Fruit fly (Drosophila melanogaster) whole organism, embryonic: ENCODE measurements around the gene CG31278.

Experiments
- ATbp ChIP-seq: fragments of 200-800 bp; sonication (Bioruptor generic); optimal IDR thresholded peaks from 2 replicates; lab custom pipeline; 2017; ENCODE audit warnings: missing biosample characterization, mild to moderate bottlenecking, missing genetic modification characterization, missing genetic modification reagents
- Antp ChIP-seq: fragments of 200-800 bp; sonication (Bioruptor generic); optimal IDR thresholded peaks from 3 replicates; lab custom pipeline; 2016; ENCODE audit warnings: missing biosample characterization, missing genetic modification characterization
- CG10654 ChIP-seq: fragments of 200-800 bp; sonication (Bioruptor generic); optimal IDR thresholded peaks from 2 replicates; lab custom pipeline; 2016; ENCODE audit warnings: missing biosample characterization, missing genetic modification characterization
- CG14860 ChIP-seq: fragments of 200-800 bp; sonication (Bioruptor generic); IDR thresholded peaks from 3 replicates; pipeline ENCODE4 v1.3.6; 2022; ENCODE audit warnings: missing biosample characterization, missing genetic modification characterization; ENCODE audit not compliant: partially characterized antibody
- CG17359 ChIP-seq: fragments of 200-800 bp; sonication (Bioruptor generic); optimal IDR thresholded peaks from 3 replicates; lab custom pipeline; 2018; ENCODE audit warnings: missing biosample characterization, mild to moderate bottlenecking, missing genetic modification characterization, moderate library complexity
- CG17568 ChIP-seq: fragments of 200-800 bp; sonication (Bioruptor generic); optimal IDR thresholded peaks from 2 replicates; lab custom pipeline; 2018; ENCODE audit warnings: missing biosample characterization, mild to moderate bottlenecking, missing genetic modification characterization, moderate library complexity
- CG18011 ChIP-seq: fragments of 200-800 bp; sonication (Bioruptor generic); optimal IDR thresholded peaks from 2 replicates; lab custom pipeline; 2017; ENCODE audit warnings: missing biosample characterization, missing genetic modification characterization, mild to moderate bottlenecking, moderate library complexity, missing genotype
- CG2129 ChIP-seq: fragments of 200-800 bp; sonication (Bioruptor generic); IDR thresholded peaks from 2 replicates; pipeline ENCODE4 v1.3.6; 2022; ENCODE audit warnings: missing biosample characterization, missing genetic modification characterization; ENCODE audit not compliant: partially characterized antibody
- CG2712 ChIP-seq: fragments of 200-800 bp; optimal IDR thresholded peaks from 3 replicates; lab custom pipeline; 2019; ENCODE audit warnings: missing biosample characterization, mild to moderate bottlenecking, missing genetic modification characterization, moderate library complexity
- CG42726 ChIP-seq: fragments of 200-800 bp; sonication (Bioruptor generic); IDR thresholded peaks from 2 replicates; pipeline ENCODE4 v1.3.6; 2022; ENCODE audit warnings: missing biosample characterization, missing genetic modification characterization; ENCODE audit not compliant: partially characterized antibody
- CG4360 ChIP-seq: fragments of 200-800 bp; sonication (Bioruptor generic); IDR thresholded peaks from 2 replicates; pipeline ENCODE4 v1.3.6; 2022; ENCODE audit warnings: missing biosample characterization, missing genetic modification characterization
- CG4617 ChIP-seq: fragments of 200-800 bp; sonication (Bioruptor generic); optimal IDR thresholded peaks from 3 replicates; lab custom pipeline; 2016; ENCODE audit warnings: missing biosample characterization, missing genetic modification characterization, borderline replicate concordance
- CG5245 ChIP-seq: fragments of 200-800 bp; sonication (Bioruptor generic); optimal IDR thresholded peaks from 3 replicates; lab custom pipeline; 2016; ENCODE audit warnings: missing biosample characterization, missing genetic modification characterization
- CG6272 ChIP-seq: fragments of 200-800 bp; sonication (Bioruptor generic); IDR thresholded peaks from 2 replicates; pipeline ENCODE4 v1.3.6; 2022; ENCODE audit warnings: missing biosample characterization, missing genetic modification characterization
- CG6683 ChIP-seq: fragments of 200-800 bp; sonication (Bioruptor generic); optimal IDR thresholded peaks from 2 replicates; lab custom pipeline; 2017; ENCODE audit warnings: missing biosample characterization, mild to moderate bottlenecking, missing genetic modification characterization, missing genetic modification reagents
- CG6791 ChIP-seq: fragments of 200-800 bp; sonication (Bioruptor generic); IDR thresholded peaks from 3 replicates; pipeline ENCODE4 v1.3.6; 2022; ENCODE audit warnings: missing biosample characterization, missing genetic modification characterization; ENCODE audit not compliant: partially characterized antibody
- CG7786 ChIP-seq: fragments of 200-800 bp; sonication (Bioruptor generic); optimal IDR thresholded peaks from 2 replicates; lab custom pipeline; 2016; ENCODE audit warnings: missing biosample characterization, missing genetic modification characterization
- CG7928 ChIP-seq: fragments of 200-800 bp; sonication (Bioruptor generic); optimal IDR thresholded peaks from 2 replicates; lab custom pipeline; 2017; ENCODE audit warnings: missing biosample characterization, mild to moderate bottlenecking, missing genetic modification characterization
- CG8089 ChIP-seq: fragments of 200-800 bp; sonication (Bioruptor generic); optimal IDR thresholded peaks from 3 replicates; lab custom pipeline; 2016; ENCODE audit warnings: missing biosample characterization, missing genetic modification characterization
- D19A ChIP-seq: fragments of 200-800 bp; optimal IDR thresholded peaks from 3 replicates; lab custom pipeline; 2019; ENCODE audit warnings: missing biosample characterization, mild to moderate bottlenecking, missing genetic modification characterization, moderate library complexity
- Dref ChIP-seq: fragments of 200-800 bp; sonication (Bioruptor generic); IDR thresholded peaks from 2 replicates; pipeline ENCODE4 v1.3.6; 2022; ENCODE audit warnings: missing biosample characterization, missing genetic modification characterization
- Ets65A ChIP-seq: fragments of 200-800 bp; sonication (Bioruptor generic); peaks from one replicate; lab custom pipeline; 2016; ENCODE audit warnings: missing biosample characterization, missing genetic modification characterization
- HLH54F ChIP-seq: fragments of 200-800 bp; sonication (Bioruptor generic); optimal IDR thresholded peaks from 3 replicates; lab custom pipeline; 2016; ENCODE audit warnings: missing biosample characterization, missing genetic modification characterization
- Hsf ChIP-seq: fragments of 200-800 bp; sonication (Bioruptor generic); optimal IDR thresholded peaks from 3 replicates; lab custom pipeline; 2016; ENCODE audit warnings: missing biosample characterization, missing genetic modification characterization
- Lim3 ChIP-seq: fragments of 200-800 bp; sonication (Bioruptor generic); IDR thresholded peaks from 2 replicates; pipeline ENCODE4 v1.3.6; 2022; ENCODE audit warnings: missing biosample characterization, missing genetic modification characterization
- NK7.1 ChIP-seq: fragments of 200-800 bp; sonication (Bioruptor generic); optimal IDR thresholded peaks from 3 replicates; lab custom pipeline; 2016; ENCODE audit warnings: missing biosample characterization, missing genetic modification characterization
- NfI ChIP-seq: fragments of 200-800 bp; sonication (Bioruptor generic); optimal IDR thresholded peaks from 3 replicates; lab custom pipeline; 2018; ENCODE audit warnings: missing biosample characterization, mild to moderate bottlenecking, missing genetic modification characterization, moderate library complexity
- Poxn ChIP-seq: fragments of 200-800 bp; sonication (Bioruptor generic); IDR thresholded peaks from 2 replicates; pipeline ENCODE4 v1.3.6; 2022; ENCODE audit warnings: missing biosample characterization, missing genetic modification characterization
- al ChIP-seq: fragments of 200-800 bp; sonication (Bioruptor generic); IDR thresholded peaks from 2 replicates; pipeline ENCODE4 v1.3.6; 2022; ENCODE audit warnings: missing biosample characterization, missing genetic modification characterization
- ap ChIP-seq: fragments of 200-800 bp; sonication (Bioruptor generic); IDR thresholded peaks from 2 replicates; pipeline ENCODE4 v1.3.6; 2022; ENCODE audit warnings: missing biosample characterization, missing genetic modification characterization
- ato ChIP-seq: fragments of 200-800 bp; sonication (Bioruptor generic); IDR thresholded peaks from 2 replicates; pipeline ENCODE4 v1.3.6; 2022; ENCODE audit warnings: missing biosample characterization, missing genetic modification characterization; ENCODE audit not compliant: partially characterized antibody
- cas ChIP-seq: fragments of 200-800 bp; sonication (Bioruptor generic); IDR thresholded peaks from 2 replicates; pipeline ENCODE4 v1.3.6; 2022; ENCODE audit warnings: missing biosample characterization, missing genetic modification characterization
- dm ChIP-seq: fragments of 200-800 bp; sonication (Bioruptor generic); optimal IDR thresholded peaks from 3 replicates; lab custom pipeline; 2016; ENCODE audit warnings: missing biosample characterization, missing genetic modification characterization
- dmrt99B ChIP-seq: fragments of 200-800 bp; sonication (Bioruptor generic); optimal IDR thresholded peaks from 2 replicates; lab custom pipeline; 2018; ENCODE audit warnings: missing biosample characterization, mild to moderate bottlenecking, missing genetic modification characterization, moderate library complexity
- fu2 ChIP-seq: fragments of 200-800 bp; sonication (Bioruptor generic); optimal IDR thresholded peaks from 2 replicates; lab custom pipeline; 2016; ENCODE audit warnings: missing biosample characterization, missing genetic modification characterization
- ind ChIP-seq: fragments of 200-800 bp; sonication (Bioruptor generic); optimal IDR thresholded peaks from 3 replicates; lab custom pipeline; 2016; ENCODE audit warnings: missing biosample characterization, missing genetic modification characterization
- jigr1 ChIP-seq: fragments of 200-800 bp; sonication (Bioruptor generic); IDR thresholded peaks from 3 replicates; pipeline ENCODE4 v1.3.6; 2022; ENCODE audit warnings: missing biosample characterization, missing genetic modification characterization
- mam ChIP-seq: fragments of 200-800 bp; sonication (Bioruptor generic); optimal IDR thresholded peaks from 3 replicates; lab custom pipeline; 2016; ENCODE audit warnings: missing biosample characterization, missing genetic modification characterization
- pb ChIP-seq: fragments of 200-800 bp; sonication (Bioruptor generic); optimal IDR thresholded peaks from 3 replicates; lab custom pipeline; 2016; ENCODE audit warnings: missing biosample characterization, missing genetic modification characterization
- phol ChIP-seq: fragments of 200-800 bp; sonication (Bioruptor generic); optimal IDR thresholded peaks from 3 replicates; lab custom pipeline; 2018; ENCODE audit warnings: missing biosample characterization, mild to moderate bottlenecking, missing genetic modification characterization, moderate library complexity
- pnt ChIP-seq: fragments of 200-800 bp; sonication (Bioruptor generic); optimal IDR thresholded peaks from 3 replicates; lab custom pipeline; 2016; ENCODE audit warnings: missing biosample characterization, missing genetic modification characterization
- scrt ChIP-seq: fragments of 200-800 bp; sonication (Bioruptor generic); optimal IDR thresholded peaks from 2 replicates; lab custom pipeline; 2018; ENCODE audit warnings: missing biosample characterization, mild to moderate bottlenecking, missing genetic modification characterization, moderate library complexity
- sisA ChIP-seq: fragments of 200-800 bp; sonication (Bioruptor generic); IDR thresholded peaks from 2 replicates; pipeline ENCODE4 v1.3.6; 2022; ENCODE audit warnings: missing biosample characterization, missing genetic modification characterization
- slbo ChIP-seq: fragments of 200-800 bp; sonication (Bioruptor generic); IDR thresholded peaks from 2 replicates; pipeline ENCODE4 v1.3.6; 2022; ENCODE audit warnings: missing biosample characterization, missing genetic modification characterization
- so ChIP-seq: fragments of 200-800 bp; sonication (Bioruptor generic); IDR thresholded peaks from 3 replicates; pipeline ENCODE4 v1.3.6; 2022; ENCODE audit warnings: missing biosample characterization, missing genetic modification characterization
- tgo ChIP-seq: fragments of 200-800 bp; sonication (Bioruptor generic); IDR thresholded peaks from 3 replicates; pipeline ENCODE4 v1.3.6; 2022; ENCODE audit warnings: missing biosample characterization, missing genetic modification characterization
- trem ChIP-seq: fragments of 200-800 bp; optimal IDR thresholded peaks from 3 replicates; lab custom pipeline; 2019; ENCODE audit warnings: missing biosample characterization, mild to moderate bottlenecking, missing genetic modification characterization, moderate library complexity
- unc-4 ChIP-seq: fragments of 200-800 bp; sonication (Bioruptor generic); IDR thresholded peaks from 2 replicates; pipeline ENCODE4 v1.3.6; 2022; ENCODE audit warnings: missing biosample characterization, missing genetic modification characterization; ENCODE audit not compliant: partially characterized antibody
- unpg ChIP-seq: fragments of 200-800 bp; sonication (Bioruptor generic); optimal IDR thresholded peaks from 3 replicates; lab custom pipeline; 2018; ENCODE audit warnings: missing biosample characterization, mild to moderate bottlenecking, missing genetic modification characterization, moderate library complexity
- vnd ChIP-seq: fragments of 200-800 bp; sonication (Bioruptor generic); IDR thresholded peaks from 3 replicates; pipeline ENCODE4 v1.3.6; 2022; ENCODE audit warnings: missing biosample characterization, missing genetic modification characterization; ENCODE audit not compliant: partially characterized antibody
- zfh2 ChIP-seq: fragments of 200-800 bp; sonication (Bioruptor generic); optimal IDR thresholded peaks from 2 replicates; lab custom pipeline; 2016; ENCODE audit warnings: missing biosample characterization, missing genetic modification characterization

CG31278 gene

DNA sequence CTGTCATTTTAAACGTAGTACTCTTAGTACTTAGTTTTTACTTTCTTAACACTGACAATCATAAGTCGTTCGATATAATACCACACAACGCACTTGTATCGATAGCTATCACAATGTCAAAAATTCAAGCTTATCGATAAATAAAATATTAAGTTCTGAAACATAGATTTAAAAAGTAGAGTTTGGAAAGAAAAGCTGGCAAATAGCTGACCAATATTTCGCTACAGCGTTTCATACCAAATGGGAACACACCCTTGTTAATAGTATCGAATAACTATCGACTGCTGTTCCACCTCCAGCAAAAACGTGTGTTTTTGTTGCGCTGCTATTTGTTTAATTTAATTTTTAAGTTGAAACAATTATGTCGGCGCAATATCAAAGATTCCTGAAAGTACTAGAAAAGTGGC, 11.8 kb downstream of the CG31278 start, which contains the start of the genes pug, CG14683 and CG46459 (continued):
- TF ChIP-seq vnd (GFP tag; lab: Robert Waterston, UW) (peak; percentile 97), slbo (GFP tag; lab: Robert Waterston, UW) (peak; percentile 57), fu2 (GFP tag; lab: Kevin White, UChicago) (peak; percentile 11), cas (no peak), CG7928 (no peak), dmrt99B (tag; lab: Kevin White, UChicago) (no peak), CG6791 (GFP tag; lab: Robert Waterston, UW) (peak; percentile 92), dm (GFP tag; lab: Kevin White, UChicago) (peak; percentile 73), CG17568 (GFP tag; lab: Kevin White, UChicago) (no peak), al (GFP tag; lab: Robert Waterston, UW) (peak; percentile 21; the same call in 1 of the 2 replicates), ap (GFP tag; lab: Robert Waterston, UW) (no peak), unpg (GFP tag; lab: Kevin White, UChicago) (peak; percentile 44), CG2712 (tag; lab: Kevin White, UChicago) (peak; percentile 69), CG7786 (GFP tag; lab: Kevin White, UChicago) (peak; percentile 46), mam (GFP tag; lab: Kevin White, UChicago) (peak; percentile 71), D19A (tag; lab: Kevin White, UChicago) (peak; percentile 1), jigr1 (GFP tag; lab: Robert Waterston, UW) (no peak), Lim3 (GFP tag; lab: Robert Waterston, UW) (no peak), ind (peak; percentile 43), pb (no peak), Dref (GFP tag; lab: Robert Waterston, UW) (peak; percentile 77), ATbp (GFP tag; lab: Kevin White, UChicago) (no peak), CG17359 (peak; percentile 8), tgo (GFP tag; lab: Robert Waterston, UW) (peak; percentile 23; the same call in 1 of the 3 replicates), Poxn (GFP tag; lab: Robert Waterston, UW) (no peak), HLH54F (GFP tag; lab: Kevin White, UChicago) (peak; percentile 48), unc-4 (peak; percentile 96), so (GFP tag; lab: Robert Waterston, UW) (no peak), CG6272 (GFP tag; lab: Robert Waterston, UW) (no peak; the same call in 1 of the 2 replicates), Hsf (GFP tag; lab: Kevin White, UChicago) (peak; percentile 41), phol (tag; lab: Kevin White, UChicago) (peak; percentile 57), ato (GFP tag; lab: Robert Waterston, UW) (peak; percentile 90), CG10654 (peak; percentile 36), CG8089 (GFP tag; lab: Kevin White, UChicago) (no peak), CG6683 (GFP tag; lab: Kevin White, UChicago) (no peak), Ets65A (peak; percentile 67), scrt (GFP tag; lab: Kevin White, UChicago) (no peak), trem (tag; lab: Kevin White, UChicago) (peak; percentile 68), CG18011 (GFP tag; lab: Kevin White, UChicago) (peak; percentile 2), CG4360 (peak; percentile 8; the same call in 1 of the 2 replicates), Antp (GFP tag; lab: Kevin White, UChicago) (peak; percentile 64), CG5245 (peak; percentile 42), pnt (GFP tag; lab: Kevin White, UChicago) (peak; percentile 17), NK7.1 (GFP tag; lab: Kevin White, UChicago) (no peak), NfI (GFP tag; lab: Kevin White, UChicago) (peak; percentile 10), sisA (0 out of 2 replicates have a peak, but pooled peaks have one; percentile 6), CG2129 (GFP tag; lab: Robert Waterston, UW) (peak; percentile 98), CG42726 (GFP tag; lab: Robert Waterston, UW) (peak; percentile 80; the same call in 1 of the 2 replicates), CG4617 (GFP tag; lab: Kevin White, UChicago) (peak; percentile 60), zfh2 (GFP tag; lab: Kevin White, UChicago) (peak; percentile 60), CG14860 (GFP tag; lab: Robert Waterston, UW) (peak; percentile 98)
